Fruit fly (Drosophila melanogaster) Kc167 (cell line): ENCODE results near the gene CG17029.

Source experiments
- Myc ChIP-seq: fragments of >200 bp; optimal IDR thresholded peaks from 2 replicates; lab custom pipeline; 2017; ENCODE audit warnings: missing external identifiers
- Sin3A ChIP-seq: fragments of >200 bp; optimal IDR thresholded peaks from 2 replicates; lab custom pipeline; 2018; ENCODE audit warnings: missing external identifiers
- h ChIP-seq: fragments of >200 bp; optimal IDR thresholded peaks from 3 replicates; lab custom pipeline; 2018; ENCODE audit warnings: missing external identifiers
- psq ChIP-seq: fragments of >200 bp; optimal IDR thresholded peaks from 2 replicates; lab custom pipeline; 2017; ENCODE audit warnings: missing external identifiers

DNA sequence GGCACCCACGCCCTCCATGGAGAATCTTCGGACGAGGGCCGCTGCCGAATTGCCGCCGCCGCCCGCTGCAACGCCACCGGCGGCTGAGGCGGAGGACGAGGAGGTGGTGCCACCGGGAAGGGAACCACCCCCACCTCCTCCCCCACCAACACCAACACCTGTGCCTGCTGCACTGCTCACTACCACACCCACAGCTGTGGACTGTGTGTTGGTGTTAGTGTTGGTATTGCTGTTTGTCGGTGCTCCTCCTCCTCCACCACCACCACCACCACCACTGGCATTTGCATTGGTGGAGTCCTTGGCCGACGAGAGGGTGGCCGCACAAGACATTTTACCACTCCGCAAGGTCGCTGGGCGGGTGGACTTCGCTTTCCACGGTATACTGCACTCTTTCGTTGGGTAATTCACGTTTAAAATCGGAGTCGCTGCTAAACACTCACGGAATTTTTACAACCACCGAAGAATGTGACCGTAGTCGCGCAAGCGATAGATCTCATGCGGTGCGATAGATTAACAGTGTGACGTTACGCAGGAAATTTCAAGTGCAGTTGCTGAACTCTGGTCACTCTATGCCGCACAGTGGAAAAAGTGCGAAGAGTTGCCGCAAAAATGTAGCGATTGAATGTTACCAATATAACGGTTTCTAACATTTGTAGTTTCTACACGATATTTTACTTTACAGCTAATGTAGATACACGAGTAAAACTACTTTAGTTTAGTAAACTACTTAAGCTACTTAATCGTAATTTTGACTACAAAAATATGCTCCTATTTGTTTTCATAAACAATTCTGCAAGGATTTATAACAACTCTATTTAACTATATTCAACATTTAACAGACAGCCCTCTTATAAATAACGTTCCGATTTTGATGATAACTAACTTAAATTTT, 34.9 kb downstream of the CG17029 start, which contains the start of gene mib1:
- TF ChIP-seq Sin3A (lab: Kevin White, UChicago) (no peak), psq (lab: Kevin White, UChicago) (no peak), Myc (lab: Kevin White, UChicago) (no peak), h (lab: Kevin White, UChicago) (no peak)
